Fruit fly (Drosophila melanogaster) whole organism, embryonic: ENCODE results near the gene SecS.

ENCODE experiments used
- Atf6 ChIP-seq: fragments of 200-800 bp; sonication (Bioruptor generic); IDR thresholded peaks from 2 replicates; pipeline ENCODE4 v1.3.6; 2022; ENCODE audit warnings: missing biosample characterization, missing genetic modification characterization
- B-H1 ChIP-seq: fragments of 200-800 bp; sonication (Bioruptor generic); IDR thresholded peaks from 3 replicates; pipeline ENCODE4 v1.3.6; 2022; ENCODE audit warnings: missing biosample characterization, missing genetic modification characterization
- BEAF-32 ChIP-seq: fragments of 200-800 bp; sonication (Bioruptor generic); optimal IDR thresholded peaks from 3 replicates; lab custom pipeline; 2017; ENCODE audit warnings: missing biosample characterization, missing genetic modification characterization, mild to moderate bottlenecking, moderate library complexity, missing genetic modification reagents
- Bgb ChIP-seq: fragments of 200-800 bp; sonication (Bioruptor generic); IDR thresholded peaks from 2 replicates; pipeline ENCODE4 v1.3.6; 2022; ENCODE audit warnings: missing biosample characterization, missing genetic modification characterization; ENCODE audit not compliant: partially characterized antibody
- CG1024 ChIP-seq: fragments of 200-800 bp; sonication (Bioruptor generic); IDR thresholded peaks from 2 replicates; pipeline ENCODE4 v1.3.6; 2022; ENCODE audit warnings: missing biosample characterization, missing genetic modification characterization
- CG10321 ChIP-seq: fragments of 200-800 bp; sonication (Bioruptor generic); IDR thresholded peaks from 2 replicates; pipeline ENCODE4 v1.3.6; 2022; ENCODE audit warnings: missing biosample characterization, missing genetic modification characterization
- CG10565 ChIP-seq: fragments of 200-800 bp; sonication (Bioruptor generic); optimal IDR thresholded peaks from 3 replicates; lab custom pipeline; 2016; ENCODE audit warnings: missing biosample characterization, mild to moderate bottlenecking, missing genetic modification characterization
- CG11247 ChIP-seq: fragments of 200-800 bp; sonication (Bioruptor generic); IDR thresholded peaks from 2 replicates; pipeline ENCODE4 v1.3.6; 2022; ENCODE audit warnings: missing biosample characterization, missing genetic modification characterization
- CG11560 ChIP-seq: fragments of 200-800 bp; sonication (Bioruptor generic); IDR thresholded peaks from 3 replicates; pipeline ENCODE4 v1.3.6; 2022; ENCODE audit warnings: missing biosample characterization, missing genetic modification characterization
- CG12155 ChIP-seq: fragments of 200-800 bp; sonication (Bioruptor generic); optimal IDR thresholded peaks from 3 replicates; lab custom pipeline; 2016; ENCODE audit warnings: missing biosample characterization, missing genetic modification characterization
- CG12659 ChIP-seq: fragments of 200-800 bp; sonication (Bioruptor generic); optimal IDR thresholded peaks from 3 replicates; lab custom pipeline; 2017; ENCODE audit warnings: mild to moderate bottlenecking, missing biosample characterization, missing genetic modification reagents, missing genetic modification characterization
- CG15011 ChIP-seq: fragments of 200-800 bp; sonication (Bioruptor generic); optimal IDR thresholded peaks from 3 replicates; lab custom pipeline; 2018; ENCODE audit warnings: missing biosample characterization, mild to moderate bottlenecking, missing genetic modification characterization
- CG17328 ChIP-seq: fragments of 200-800 bp; sonication (Bioruptor generic); IDR thresholded peaks from 2 replicates; pipeline ENCODE4 v1.3.6; 2022; ENCODE audit warnings: missing biosample characterization, missing genetic modification characterization
- CG18599 ChIP-seq: fragments of 200-800 bp; sonication (Bioruptor generic); optimal IDR thresholded peaks from 3 replicates; lab custom pipeline; 2017; ENCODE audit warnings: missing biosample characterization, missing genetic modification characterization, mild to moderate bottlenecking, moderate library complexity, missing genetic modification reagents
- CG2116 ChIP-seq: fragments of 200-800 bp; sonication (Bioruptor generic); optimal IDR thresholded peaks from 3 replicates; lab custom pipeline; 2018; ENCODE audit warnings: missing biosample characterization, mild to moderate bottlenecking, missing genetic modification characterization
- CG31224 ChIP-seq: fragments of 200-800 bp; sonication (Bioruptor generic); IDR thresholded peaks from 2 replicates; pipeline ENCODE4 v1.3.6; 2022; ENCODE audit warnings: missing biosample characterization, missing genetic modification characterization
- CG32772 ChIP-seq: fragments of 200-800 bp; sonication (Bioruptor generic); IDR thresholded peaks from 2 replicates; pipeline ENCODE4 v1.3.6; 2022; ENCODE audit warnings: missing biosample characterization, missing genetic modification characterization
- CG33213 ChIP-seq: fragments of 200-800 bp; sonication (Bioruptor generic); optimal IDR thresholded peaks from 3 replicates; lab custom pipeline; 2016; ENCODE audit warnings: missing biosample characterization, missing genetic modification characterization
- CG34376 ChIP-seq: fragments of 200-800 bp; sonication (Bioruptor generic); optimal IDR thresholded peaks from 2 replicates; lab custom pipeline; 2018; ENCODE audit warnings: missing biosample characterization, mild to moderate bottlenecking, missing genetic modification characterization
- CG34422 ChIP-seq: fragments of 200-800 bp; sonication (Bioruptor generic); IDR thresholded peaks from 3 replicates; pipeline ENCODE4 v1.3.6; 2022; ENCODE audit warnings: missing biosample characterization, missing genetic modification characterization
- CG43689 ChIP-seq: fragments of 200-800 bp; sonication (Bioruptor generic); IDR thresholded peaks from 2 replicates; pipeline ENCODE4 v1.3.6; 2022; ENCODE audit warnings: missing biosample characterization, missing genetic modification characterization
- CG6765 ChIP-seq: fragments of 200-800 bp; sonication (Bioruptor generic); optimal IDR thresholded peaks from 3 replicates; lab custom pipeline; 2017; ENCODE audit warnings: missing biosample characterization, mild to moderate bottlenecking, missing genetic modification characterization
- Dip3 ChIP-seq: fragments of 200-800 bp; sonication (Bioruptor generic); optimal IDR thresholded peaks from 3 replicates; lab custom pipeline; 2016; ENCODE audit warnings: missing biosample characterization, missing genetic modification characterization
- Doc3 ChIP-seq: fragments of 200-800 bp; sonication (Bioruptor generic); IDR thresholded peaks from 3 replicates; pipeline ENCODE4 v1.3.6; 2022; ENCODE audit warnings: missing biosample characterization, missing genetic modification characterization; ENCODE audit not compliant: partially characterized antibody
- Dp ChIP-seq: fragments of 200-800 bp; sonication (Bioruptor generic); optimal IDR thresholded peaks from 2 replicates; lab custom pipeline; 2018; ENCODE audit warnings: missing biosample characterization, mild to moderate bottlenecking, missing genetic modification characterization, moderate library complexity
- Dref ChIP-seq: fragments of 200-800 bp; sonication (Bioruptor generic); IDR thresholded peaks from 2 replicates; pipeline ENCODE4 v1.3.6; 2022; ENCODE audit warnings: missing biosample characterization, missing genetic modification characterization
- E2f1 ChIP-seq: fragments of 200-800 bp; sonication (Bioruptor generic); IDR thresholded peaks from 2 replicates; pipeline ENCODE4 v1.3.6; 2022; ENCODE audit warnings: missing biosample characterization, missing genetic modification characterization
- E2f2 ChIP-seq: fragments of 200-800 bp; sonication (Bioruptor generic); IDR thresholded peaks from 2 replicates; pipeline ENCODE4 v1.3.6; 2022; ENCODE audit warnings: missing biosample characterization, missing genetic modification characterization
- ERR ChIP-seq: fragments of 200-800 bp; sonication (Bioruptor generic); optimal IDR thresholded peaks from 2 replicates; lab custom pipeline; 2016; ENCODE audit warnings: missing biosample characterization, missing genetic modification characterization
- Hr3 ChIP-seq: fragments of 200-800 bp; sonication (Bioruptor generic); optimal IDR thresholded peaks from 3 replicates; lab custom pipeline; 2016; ENCODE audit warnings: missing biosample characterization, missing genetic modification characterization
- Meics ChIP-seq: fragments of 200-800 bp; sonication (Bioruptor generic); optimal IDR thresholded peaks from 2 replicates; lab custom pipeline; 2017; ENCODE audit warnings: missing biosample characterization, mild to moderate bottlenecking, missing genetic modification characterization
- Myb ChIP-seq: fragments of 200-800 bp; sonication (Bioruptor generic); optimal IDR thresholded peaks from 2 replicates; lab custom pipeline; 2016; ENCODE audit warnings: missing biosample characterization, missing genetic modification characterization
- NC2β ChIP-seq: fragments of 200-800 bp; sonication (Bioruptor generic); optimal IDR thresholded peaks from 2 replicates; lab custom pipeline; 2016; ENCODE audit warnings: missing biosample characterization, missing genetic modification characterization
- Nf-YC ChIP-seq: fragments of 200-800 bp; optimal IDR thresholded peaks from 3 replicates; lab custom pipeline; 2019; ENCODE audit warnings: missing biosample characterization, mild to moderate bottlenecking, missing genetic modification characterization, moderate library complexity
- NfI ChIP-seq: fragments of 200-800 bp; sonication (Bioruptor generic); optimal IDR thresholded peaks from 3 replicates; lab custom pipeline; 2018; ENCODE audit warnings: missing biosample characterization, mild to moderate bottlenecking, missing genetic modification characterization, moderate library complexity
- Opbp ChIP-seq: fragments of 200-800 bp; sonication (Bioruptor generic); IDR thresholded peaks from 3 replicates; pipeline ENCODE4 v1.3.6; 2022; ENCODE audit warnings: missing biosample characterization, missing genetic modification characterization; ENCODE audit not compliant: partially characterized antibody
- Sry-δ ChIP-seq: fragments of 200-800 bp; sonication (Bioruptor generic); optimal IDR thresholded peaks from 2 replicates; lab custom pipeline; 2016; ENCODE audit warnings: missing biosample characterization, missing genetic modification characterization
- amos ChIP-seq: fragments of 200-800 bp; sonication (Bioruptor generic); IDR thresholded peaks from 2 replicates; pipeline ENCODE4 v1.3.6; 2022; ENCODE audit warnings: missing biosample characterization, missing genetic modification characterization; ENCODE audit not compliant: partially characterized antibody
- cwo ChIP-seq: fragments of 200-800 bp; sonication (Bioruptor generic); optimal IDR thresholded peaks from 3 replicates; lab custom pipeline; 2017; ENCODE audit warnings: missing biosample characterization, missing genetic modification characterization, mild to moderate bottlenecking, moderate library complexity, missing genetic modification reagents
- dysf ChIP-seq: fragments of 200-800 bp; sonication (Bioruptor generic); IDR thresholded peaks from 3 replicates; pipeline ENCODE4 v1.3.6; 2022; ENCODE audit warnings: missing biosample characterization, missing genetic modification characterization
- fd102C ChIP-seq: fragments of 200-800 bp; sonication (Bioruptor generic); optimal IDR thresholded peaks from 2 replicates; lab custom pipeline; 2018; ENCODE audit warnings: missing biosample characterization, mild to moderate bottlenecking, missing genetic modification characterization, moderate library complexity
- maf-S ChIP-seq: fragments of 200-800 bp; sonication (Bioruptor generic); optimal IDR thresholded peaks from 2 replicates; lab custom pipeline; 2016; ENCODE audit warnings: missing biosample characterization, missing genetic modification characterization
- nerfin-1 ChIP-seq: fragments of 200-800 bp; sonication (Bioruptor generic); optimal IDR thresholded peaks from 3 replicates; lab custom pipeline; 2019; ENCODE audit warnings: missing biosample characterization, mild to moderate bottlenecking, missing genetic modification characterization, moderate library complexity
- oc ChIP-seq: fragments of 200-800 bp; sonication (Bioruptor generic); optimal IDR thresholded peaks from 2 replicates; lab custom pipeline; 2018; ENCODE audit warnings: missing biosample characterization, mild to moderate bottlenecking, missing genetic modification characterization, moderate library complexity
- sens ChIP-seq: fragments of 200-800 bp; sonication (Bioruptor generic); peaks from one replicate; lab custom pipeline; 2016; ENCODE audit warnings: missing biosample characterization, missing genetic modification characterization
- shn ChIP-seq: fragments of 200-800 bp; sonication (Bioruptor generic); optimal IDR thresholded peaks from 3 replicates; lab custom pipeline; 2016; ENCODE audit warnings: missing biosample characterization, missing genetic modification characterization
- sug ChIP-seq: fragments of 200-800 bp; optimal IDR thresholded peaks from 2 replicates; lab custom pipeline; 2019; ENCODE audit warnings: missing biosample characterization, mild to moderate bottlenecking, missing genetic modification characterization, moderate library complexity
- tap ChIP-seq: fragments of 200-800 bp; optimal IDR thresholded peaks from 3 replicates; lab custom pipeline; 2019; ENCODE audit warnings: missing biosample characterization, mild to moderate bottlenecking, missing genetic modification characterization, moderate library complexity
- tna ChIP-seq: fragments of 200-800 bp; sonication (Bioruptor generic); IDR thresholded peaks from 2 replicates; pipeline ENCODE4 v1.3.6; 2022; ENCODE audit warnings: missing biosample characterization, missing genetic modification characterization; ENCODE audit not compliant: partially characterized antibody
- toy ChIP-seq: fragments of 200-800 bp; sonication (Bioruptor generic); IDR thresholded peaks from 2 replicates; pipeline ENCODE4 v1.3.6; 2022; ENCODE audit warnings: missing biosample characterization, missing genetic modification characterization
- trem ChIP-seq: fragments of 200-800 bp; optimal IDR thresholded peaks from 3 replicates; lab custom pipeline; 2019; ENCODE audit warnings: missing biosample characterization, mild to moderate bottlenecking, missing genetic modification characterization, moderate library complexity
- vnd ChIP-seq: fragments of 200-800 bp; sonication (Bioruptor generic); IDR thresholded peaks from 3 replicates; pipeline ENCODE4 v1.3.6; 2022; ENCODE audit warnings: missing biosample characterization, missing genetic modification characterization; ENCODE audit not compliant: partially characterized antibody

Gene SecS

dm6 chr3R:5554082-5554481 is 47.2 kb upstream of the SecS start, which contains the start of gene Pcmt (continued):
- TF ChIP-seq Dip3 (GFP tag; lab: Kevin White, UChicago) (no peak), amos (peak; percentile 37), NC2β (GFP tag; lab: Kevin White, UChicago) (no peak), Atf6 (GFP tag; lab: Robert Waterston, UW) (no peak), fd102C (GFP tag; lab: Kevin White, UChicago) (no peak), oc (tag; lab: Kevin White, UChicago) (no peak), Meics (no peak), CG11560 (tag; lab: Robert Waterston, UW) (no peak), CG34376 (GFP tag; lab: Kevin White, UChicago) (no peak), Bgb (GFP tag; lab: Robert Waterston, UW) (no peak), CG12155 (GFP tag; lab: Kevin White, UChicago) (no peak), Myb (GFP tag; lab: Kevin White, UChicago) (no peak), CG17328 (GFP tag; lab: Robert Waterston, UW) (no peak), dysf (GFP tag; lab: Robert Waterston, UW) (no peak), CG33213 (GFP tag; lab: Kevin White, UChicago) (no peak), CG43689 (GFP tag; lab: Robert Waterston, UW) (no peak), cwo (GFP tag; lab: Kevin White, UChicago) (no peak), NfI (GFP tag; lab: Kevin White, UChicago) (no peak), toy (GFP tag; lab: Robert Waterston, UW) (no peak), tap (tag; lab: Kevin White, UChicago) (no peak), trem (peak; percentile 30), Dp (GFP tag; lab: Kevin White, UChicago) (peak; percentile 20), shn (GFP tag; lab: Kevin White, UChicago) (no peak), CG31224 (GFP tag; lab: Robert Waterston, UW) (no peak), CG18599 (GFP tag; lab: Kevin White, UChicago) (no peak), CG32772 (GFP tag; lab: Robert Waterston, UW) (no peak), Nf-YC (tag; lab: Kevin White, UChicago) (no peak), B-H1 (GFP tag; lab: Robert Waterston, UW) (no peak), E2f2 (GFP tag; lab: Robert Waterston, UW) (peak; percentile 29), CG34422 (GFP tag; lab: Robert Waterston, UW) (no peak), sug (tag; lab: Kevin White, UChicago) (no peak), Hr3 (GFP tag; lab: Kevin White, UChicago) (no peak), nerfin-1 (tag; lab: Kevin White, UChicago) (no peak), CG10565 (no peak), maf-S (GFP tag; lab: Kevin White, UChicago) (no peak), CG11247 (GFP tag; lab: Robert Waterston, UW) (no peak), vnd (0 out of 3 replicates have a peak, but pooled peaks have one; percentile 29)

- TF ChIP-seq Dref (GFP tag; lab: Robert Waterston, UW) (peak; percentile 45), Sry-δ (GFP tag; lab: Kevin White, UChicago) (peak; percentile 29), CG12659 (no peak), CG10321 (GFP tag; lab: Robert Waterston, UW) (no peak), CG1024 (no peak), Doc3 (GFP tag; lab: Robert Waterston, UW) (0 out of 3 replicates have a peak, but pooled peaks have one; percentile 11), ERR (GFP tag; lab: Kevin White, UChicago) (no peak), CG6765 (GFP tag; lab: Kevin White, UChicago) (no peak), CG2116 (GFP tag; lab: Kevin White, UChicago) (peak; percentile 23), CG15011 (GFP tag; lab: Kevin White, UChicago) (no peak), sens (GFP tag; lab: Kevin White, UChicago) (peak; percentile 53), E2f1 (GFP tag; lab: Robert Waterston, UW) (no peak), CG10565 (no peak), tna (GFP tag; lab: Robert Waterston, UW) (no peak), BEAF-32 (peak; percentile 9), Opbp (GFP tag; lab: Robert Waterston, UW) (peak; percentile 27; the same call in 1 of the 3 replicates)
These were observed 46.4 kb upstream of the SecS start, which contains the start of gene Snm1 for dm6 chr3R:5554852-5555251. Gene Snm1, plus strand, starts transcription at chr3R:5555084.
